Worm (Caenorhabditis elegans) whole organism, L1 larva: ENCODE measurements around the gene spe-19.

Experiments
- C16A3.4 ChIP-seq: fragments of 150-350 bp; optimal IDR thresholded peaks from 2 replicates; lab custom pipeline; 2014; ENCODE audit warnings: missing biosample characterization, missing genetic modification characterization
- F16B12.6 ChIP-seq: fragments of 150-350 bp; optimal IDR thresholded peaks from 2 replicates; lab custom pipeline; 2014; ENCODE audit warnings: missing biosample characterization, missing genetic modification characterization
- Y116A8C.19 ChIP-seq: sonication (generic microtip); optimal IDR thresholded peaks from 2 replicates; lab custom pipeline; 2016; ENCODE audit warnings: missing compliant biosample characterization, missing genetic modification characterization, borderline replicate concordance
- aha-1 ChIP-seq: fragments of 150-350 bp; optimal IDR thresholded peaks from 2 replicates; lab custom pipeline; 2014; ENCODE audit warnings: missing biosample characterization, missing genetic modification characterization
- alr-1 ChIP-seq: fragments of 200-800 bp; sonication (Bioruptor generic); optimal IDR thresholded peaks from 2 replicates; lab custom pipeline; 2018; ENCODE audit warnings: borderline replicate concordance, mild to moderate bottlenecking, missing genetic modification characterization, missing compliant biosample characterization
- aly-2 ChIP-seq: fragments of 150-350 bp; optimal IDR thresholded peaks from 2 replicates; lab custom pipeline; 2014; ENCODE audit warnings: missing biosample characterization, missing genetic modification characterization
- ama-1 ChIP-seq: fragments of 150-350 bp; optimal IDR thresholded peaks from 2 replicates; lab custom pipeline; 2014
- blmp-1 ChIP-seq: fragments of 150-350 bp; optimal IDR thresholded peaks from 2 replicates; lab custom pipeline; 2014; ENCODE audit warnings: missing biosample characterization, missing genetic modification characterization
- ceh-82 ChIP-seq, 3 experiments: fragments of 150-350 bp in 1 of 3; sonication (generic microtip) in 2 of 3; optimal IDR thresholded peaks; 2 replicates each; lab custom pipeline; 2014 to 2017; ENCODE audit warnings: missing biosample characterization in 3 of 3, missing genetic modification characterization in 3 of 3
- ceh-88 ChIP-seq: fragments of 200-800 bp; sonication (Bioruptor generic); IDR thresholded peaks from 2 replicates; pipeline ENCODE4 v1.3.6; 2022; ENCODE audit warnings: missing genetic modification characterization, missing compliant biosample characterization
- ceh-90 ChIP-seq: sonication (generic microtip); optimal IDR thresholded peaks from 2 replicates; lab custom pipeline; 2016; ENCODE audit warnings: missing genetic modification characterization, missing compliant biosample characterization
- dpl-1 ChIP-seq, 3 experiments: fragments of 150-350 bp in 2 of 3; sonication (generic microtip) in 1 of 3; optimal IDR thresholded peaks; 2 replicates each; lab custom pipeline; 2014 to 2017; ENCODE audit warnings: missing biosample characterization in 3 of 3, missing genetic modification characterization in 3 of 3, missing genetic modification reagents in 3 of 3
- efl-1 ChIP-seq, 4 experiments: fragments of 150-350 bp; optimal IDR thresholded peaks in 3 of 4; peaks in 1 of 4; 1 replicate in 1 of 4; 2 replicates in 3 of 4; lab custom pipeline; 2014; ENCODE audit warnings: missing biosample characterization in 2 of 4, missing genetic modification characterization in 2 of 4, missing genetic modification reagents in 2 of 4
- efl-3 ChIP-seq: fragments of 200-800 bp; sonication (Bioruptor generic); optimal IDR thresholded peaks from 2 replicates; lab custom pipeline; 2018; ENCODE audit warnings: mild to moderate bottlenecking, missing genetic modification characterization, missing compliant biosample characterization
- egl-13 ChIP-seq: sonication (generic microtip); optimal IDR thresholded peaks from 2 replicates; lab custom pipeline; 2016; ENCODE audit warnings: missing genotype, missing genetic modification reagents, missing genetic modification characterization, missing compliant biosample characterization
- elt-2 ChIP-seq: sonication (generic microtip); optimal IDR thresholded peaks from 2 replicates; lab custom pipeline; 2016; ENCODE audit warnings: missing genetic modification characterization, mild to moderate bottlenecking, inconsistent platforms, missing compliant biosample characterization, missing genetic modification reagents
- elt-3 ChIP-seq, 6 experiments: fragments of 150-350 bp in 1 of 6; sonication (generic microtip); optimal IDR thresholded peaks; 2 replicates each; lab custom pipeline; 2017 to 2018; ENCODE audit warnings: missing biosample characterization in 6 of 6, missing genetic modification characterization in 6 of 6, inconsistent platforms in 1 of 6
- ets-5 ChIP-seq: fragments of 200-800 bp; sonication (Bioruptor generic); IDR thresholded peaks from 2 replicates; pipeline ENCODE4 v1.3.6; 2022; ENCODE audit warnings: missing genetic modification characterization, missing compliant biosample characterization
- fkh-10 ChIP-seq: sonication (generic microtip); optimal IDR thresholded peaks from 2 replicates; lab custom pipeline; 2017; ENCODE audit warnings: missing biosample characterization, missing genetic modification reagents, missing genetic modification characterization
- fkh-8 ChIP-seq: sonication (generic microtip); optimal IDR thresholded peaks from 2 replicates; lab custom pipeline; 2016; ENCODE audit warnings: mild to moderate bottlenecking, missing genetic modification characterization, missing compliant biosample characterization
- fos-1 ChIP-seq: fragments of 150-350 bp; optimal IDR thresholded peaks from 2 replicates; lab custom pipeline; 2014; ENCODE audit warnings: missing biosample characterization, missing genetic modification characterization
- grh-1 ChIP-seq: fragments of 200-800 bp; sonication (Bioruptor generic); IDR thresholded peaks from 2 replicates; pipeline ENCODE4 v1.3.6; 2022; ENCODE audit warnings: missing genetic modification reagents, missing genetic modification characterization, missing compliant biosample characterization
- hlh-4 ChIP-seq: sonication (generic microtip); optimal IDR thresholded peaks from 2 replicates; lab custom pipeline; 2016; ENCODE audit warnings: mild to moderate bottlenecking, missing genetic modification characterization, missing compliant biosample characterization
- isw-1 ChIP-seq: fragments of 200-800 bp; sonication (Bioruptor generic); IDR thresholded peaks from 2 replicates; pipeline ENCODE4 v1.3.6; 2022; ENCODE audit warnings: missing genetic modification characterization, missing compliant biosample characterization
- lin-15B ChIP-seq: fragments of 150-350 bp; sonication (generic microtip); optimal IDR thresholded peaks from 3 replicates; lab custom pipeline; 2014; ENCODE audit warnings: missing biosample characterization, missing genetic modification characterization
- lin-35 ChIP-seq, 2 experiments: fragments of 150-350 bp; optimal IDR thresholded peaks; 2 replicates each; lab custom pipeline; 2014; ENCODE audit warnings: missing biosample characterization in 2 of 2, missing genetic modification characterization in 2 of 2, missing genetic modification reagents in 2 of 2
- lin-39 ChIP-seq: fragments of 150-350 bp; optimal IDR thresholded peaks from 2 replicates; lab custom pipeline; 2014; ENCODE audit warnings: missing biosample characterization, missing genetic modification reagents, missing genetic modification characterization
- lsy-2 ChIP-seq, 2 experiments: fragments of 150-350 bp; optimal IDR thresholded peaks; 2 replicates each; lab custom pipeline; 2014; ENCODE audit warnings: missing biosample characterization in 2 of 2, missing genetic modification characterization in 2 of 2
- mab-9 ChIP-seq: fragments of 200-800 bp; sonication (Bioruptor generic); IDR thresholded peaks from 2 replicates; pipeline ENCODE4 v1.3.6; 2022; ENCODE audit warnings: missing genetic modification reagents, missing genetic modification characterization, missing compliant biosample characterization
- mdl-1 ChIP-seq, 2 experiments: fragments of 150-350 bp; optimal IDR thresholded peaks; 2 replicates each; lab custom pipeline; 2014 to 2017; ENCODE audit warnings: missing biosample characterization in 2 of 2, missing genetic modification characterization in 2 of 2, inconsistent platforms in 1 of 2
- mef-2 ChIP-seq: fragments of 150-350 bp; optimal IDR thresholded peaks from 2 replicates; lab custom pipeline; 2014; ENCODE audit warnings: missing biosample characterization, missing genetic modification characterization
- nhr-11 ChIP-seq: fragments of 150-350 bp; optimal IDR thresholded peaks from 2 replicates; lab custom pipeline; 2014; ENCODE audit warnings: missing biosample characterization, missing genetic modification characterization
- nhr-12 ChIP-seq: sonication (generic microtip); optimal IDR thresholded peaks from 2 replicates; lab custom pipeline; 2017; ENCODE audit warnings: missing biosample characterization, missing genetic modification characterization
- nhr-20 ChIP-seq: sonication (generic microtip); optimal IDR thresholded peaks from 2 replicates; lab custom pipeline; 2016; ENCODE audit warnings: mild to moderate bottlenecking, missing genetic modification characterization, missing compliant biosample characterization
- nhr-47 ChIP-seq: sonication (generic microtip); optimal IDR thresholded peaks from 2 replicates; lab custom pipeline; 2016; ENCODE audit warnings: mild to moderate bottlenecking, missing genetic modification characterization, moderate library complexity, missing compliant biosample characterization
- nhr-76 ChIP-seq: sonication (generic microtip); optimal IDR thresholded peaks from 2 replicates; lab custom pipeline; 2017; ENCODE audit warnings: missing biosample characterization, missing genetic modification characterization
- nhr-85 ChIP-seq: sonication (generic microtip); peaks from one replicate; lab custom pipeline; 2016; ENCODE audit warnings: missing genetic modification characterization, inconsistent platforms, missing compliant biosample characterization
- nhr-90 ChIP-seq: sonication (generic microtip); optimal IDR thresholded peaks from 2 replicates; lab custom pipeline; 2016; ENCODE audit warnings: mild to moderate bottlenecking, missing genetic modification characterization, missing compliant biosample characterization; ENCODE audit not compliant: poor library complexity
- pag-3 ChIP-seq: sonication (generic microtip); optimal IDR thresholded peaks from 2 replicates; lab custom pipeline; 2017; ENCODE audit warnings: missing genetic modification characterization, mild to moderate bottlenecking, missing compliant biosample characterization, antibody characterized with exemption, borderline replicate concordance; ENCODE audit not compliant: insufficient read depth
- pax-3 ChIP-seq: fragments of 200-800 bp; sonication (Bioruptor generic); optimal IDR thresholded peaks from 2 replicates; lab custom pipeline; 2018; ENCODE audit warnings: mild to moderate bottlenecking, missing genetic modification characterization, moderate library complexity, missing compliant biosample characterization
- sox-4 ChIP-seq: sonication (generic microtip); optimal IDR thresholded peaks from 2 replicates; lab custom pipeline; 2016; ENCODE audit warnings: missing genetic modification characterization, missing compliant biosample characterization
- sptf-1 ChIP-seq: fragments of 150-350 bp; optimal IDR thresholded peaks from 2 replicates; lab custom pipeline; 2014; ENCODE audit warnings: missing biosample characterization, missing genetic modification characterization
- swsn-7 ChIP-seq: sonication (generic microtip); optimal IDR thresholded peaks from 2 replicates; lab custom pipeline; 2016; ENCODE audit warnings: missing genetic modification characterization, missing compliant biosample characterization
- tbx-2 ChIP-seq: sonication (generic microtip); optimal IDR thresholded peaks from 2 replicates; lab custom pipeline; 2016; ENCODE audit warnings: missing genetic modification characterization, missing compliant biosample characterization
- unc-62 ChIP-seq: fragments of 150-350 bp; optimal IDR thresholded peaks from 2 replicates; lab custom pipeline; 2014; ENCODE audit warnings: missing biosample characterization, missing genetic modification reagents, missing genetic modification characterization
- unc-86 ChIP-seq: sonication (generic microtip); optimal IDR thresholded peaks from 2 replicates; lab custom pipeline; 2016; ENCODE audit warnings: missing genetic modification characterization, missing compliant biosample characterization
- unc-98 ChIP-seq: fragments of 200-800 bp; sonication (Bioruptor generic); IDR thresholded peaks from 2 replicates; pipeline ENCODE4 v1.3.6; 2022; ENCODE audit warnings: missing genetic modification characterization, missing compliant biosample characterization
- vab-15 ChIP-seq: sonication (generic microtip); optimal IDR thresholded peaks from 2 replicates; lab custom pipeline; 2017; ENCODE audit warnings: missing genotype, mild to moderate bottlenecking, missing genetic modification characterization, missing compliant biosample characterization
- ztf-11 ChIP-seq, 2 experiments: sonication (generic microtip); optimal IDR thresholded peaks; 2 replicates each; lab custom pipeline; 2016 to 2017; ENCODE audit warnings: missing genetic modification characterization in 2 of 2, missing biosample characterization in 1 of 2, missing compliant biosample characterization in 1 of 2
- ztf-4 ChIP-seq: fragments of 150-350 bp; optimal IDR thresholded peaks from 2 replicates; lab custom pipeline; 2014; ENCODE audit warnings: missing biosample characterization, missing genetic modification characterization

The spe-19 gene

DNA sequence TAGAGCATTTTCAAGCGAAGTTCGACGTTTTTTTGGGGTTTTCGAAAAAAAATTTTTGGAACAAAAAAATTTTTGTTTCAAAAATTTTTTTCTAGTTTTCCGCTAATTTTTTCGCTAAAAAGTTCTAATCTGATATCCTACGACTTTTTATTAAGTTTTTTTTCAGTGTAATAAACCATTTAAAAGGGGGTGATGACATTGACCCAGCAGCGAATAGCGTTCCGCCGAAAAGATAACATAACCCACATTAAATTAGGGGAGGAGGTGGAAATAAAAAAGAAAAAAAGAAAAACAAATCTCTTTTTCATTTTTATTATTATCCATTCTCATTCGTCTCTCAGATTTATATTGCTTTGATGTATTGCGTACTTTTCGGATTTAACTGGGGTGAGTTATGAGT is 39.7 kb downstream of the spe-19 start, which contains the start of gene Y60A3A.23:
Gene Y60A3A.23 (plus strand): TSS at position 301 of the 400 bp plus-strand sequence.
- TF ChIP-seq unc-62 (GFP tag; lab: Kevin White, UChicago), result no peak
- no peak for TF ChIP-seq efl-1 (optimal IDR thresholded peaks at IDR 0.05; lab: Kevin White, UChicago)
- TF ChIP-seq efl-1 (GFP tag; optimal IDR thresholded peaks at IDR 0.05 in 1 of 2; lab: Kevin White, UChicago), result no peak
- TF ChIP-seq ceh-82 (tag; optimal IDR thresholded peaks at IDR 0.05; lab: Kevin White, UChicago), result no peak
- TF ChIP-seq dpl-1 (GFP tag; optimal IDR thresholded peaks at IDR 0.05; lab: Kevin White, UChicago), result no peak
- TF ChIP-seq ztf-11 (tag; optimal IDR thresholded peaks at IDR 0.05; lab: Kevin White, UChicago), result no peak
- no peak for TF ChIP-seq fkh-8 (tag; lab: Kevin White, UChicago)
- TF ChIP-seq swsn-7 (tag; lab: Kevin White, UChicago), result no peak
- TF ChIP-seq Y116A8C.19 (tag; lab: Kevin White, UChicago), result no peak
- no peak for TF ChIP-seq pax-3
- no peak for TF ChIP-seq nhr-12 (tag; lab: Kevin White, UChicago)
- no peak for TF ChIP-seq fos-1 (tag; lab: Kevin White, UChicago)

DNA sequence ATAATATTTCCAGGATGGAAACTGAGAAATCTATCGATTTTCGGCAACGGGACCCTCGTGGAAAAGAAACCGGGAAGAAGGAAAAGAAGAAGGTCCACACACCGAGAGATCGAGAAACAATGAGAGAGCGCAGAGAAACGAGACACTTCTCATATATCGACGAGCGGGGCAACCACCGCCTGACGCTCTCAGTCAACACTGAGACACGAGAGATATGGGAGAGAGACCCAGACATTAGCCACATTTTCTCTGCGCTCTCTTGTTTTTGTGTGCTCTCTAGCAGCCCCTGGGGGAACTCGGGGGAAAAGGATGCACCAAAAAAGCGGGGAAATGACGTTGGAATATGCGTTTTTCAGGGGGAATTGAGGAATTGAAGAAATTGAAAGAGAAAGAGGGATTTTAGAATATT is 41.5 kb downstream of the spe-19 start:
- TF ChIP-seq pag-3 (tag; lab: Kevin White, UChicago), result no peak
- TF ChIP-seq egl-13, result peak; percentile 91
- TF ChIP-seq C16A3.4 (tag; lab: Kevin White, UChicago), result peak; percentile 53
- TF ChIP-seq nhr-12 (tag; lab: Kevin White, UChicago), result peak; percentile 1
- TF ChIP-seq elt-3 (tag; optimal IDR thresholded peaks at IDR 0.05; lab: Kevin White, UChicago), result no peak
- TF ChIP-seq aha-1 (tag; lab: Kevin White, UChicago), result no peak
- TF ChIP-seq isw-1 (GFP tag; lab: Robert Waterston, UW), result peak; percentile 79
- peak; percentile 20 for TF ChIP-seq fos-1 (tag; lab: Kevin White, UChicago)
- TF ChIP-seq lin-35 (GFP tag; optimal IDR thresholded peaks at IDR 0.05; lab: Kevin White, UChicago), result peak; percentile 68
- TF ChIP-seq efl-3 (GFP tag; lab: Kevin White, UChicago), result no peak
- no peak for TF ChIP-seq ets-5 (GFP tag; lab: Robert Waterston, UW)
- peak; percentile 13 for TF ChIP-seq lin-39 (tag; lab: Kevin White, UChicago)
- TF ChIP-seq blmp-1 (tag; lab: Kevin White, UChicago), result no peak
- TF ChIP-seq nhr-76 (tag; lab: Kevin White, UChicago), result no peak
- TF ChIP-seq swsn-7 (tag; lab: Kevin White, UChicago), result peak; percentile 86
- TF ChIP-seq mab-9, result peak; percentile 72
- TF ChIP-seq grh-1 (GFP tag; lab: Robert Waterston, UW), result no peak
- TF ChIP-seq ceh-88 (GFP tag; lab: Robert Waterston, UW), result no peak
- no peak for TF ChIP-seq ama-1
- peak; percentile 78 for TF ChIP-seq ztf-4 (tag; lab: Kevin White, UChicago)
- TF ChIP-seq F16B12.6 (tag; lab: Kevin White, UChicago), result peak; percentile 8
- no peak for TF ChIP-seq unc-62 (GFP tag; lab: Kevin White, UChicago)
- TF ChIP-seq nhr-11 (tag; lab: Kevin White, UChicago), result peak; percentile 20
- TF ChIP-seq lin-15B, result no peak
- TF ChIP-seq ceh-90 (tag; lab: Kevin White, UChicago), result no peak
- no peak for TF ChIP-seq elt-2 (tag; lab: Kevin White, UChicago)
- no peak for TF ChIP-seq unc-98 (GFP tag; lab: Robert Waterston, UW)
- peak; percentile 8 for TF ChIP-seq nhr-90 (tag; lab: Kevin White, UChicago)
- peak; percentile 71 for TF ChIP-seq nhr-85 (tag; lab: Kevin White, UChicago)
- TF ChIP-seq ztf-11 (tag; optimal IDR thresholded peaks at IDR 0.05; lab: Kevin White, UChicago), result peak in 1 of 2 experiments; percentile 57
- TF ChIP-seq mef-2, result peak; percentile 65
- peak; percentile 16 for TF ChIP-seq sox-4 (tag; lab: Kevin White, UChicago)
- peak; percentile 84 for TF ChIP-seq tbx-2 (tag; lab: Kevin White, UChicago)
- no peak for TF ChIP-seq vab-15
- TF ChIP-seq sptf-1 (tag; lab: Kevin White, UChicago), result no peak
- TF ChIP-seq hlh-4, result no peak
- TF ChIP-seq nhr-47 (tag; lab: Kevin White, UChicago), result peak; percentile 87
- TF ChIP-seq alr-1 (tag; lab: Kevin White, UChicago), result no peak
- peak in 1 of 2 experiments; percentile 78 for TF ChIP-seq mdl-1 (tag; optimal IDR thresholded peaks at IDR 0.05; lab: Kevin White, UChicago)
- TF ChIP-seq aly-2 (tag; lab: Kevin White, UChicago), result no peak
- TF ChIP-seq fkh-10 (GFP tag; lab: Kevin White, UChicago), result peak; percentile 35
- TF ChIP-seq unc-86 (tag; lab: Kevin White, UChicago), result peak; percentile 93
- TF ChIP-seq lsy-2 (tag; optimal IDR thresholded peaks at IDR 0.05; lab: Kevin White, UChicago), result peak; percentile 77
- peak; percentile 75 for TF ChIP-seq nhr-20
